Fruit fly (Drosophila melanogaster) whole organism, prepupa: Measurements from ENCODE around the gene CG31051.

Experiments
- CG10669 ChIP-seq: fragments of 200-800 bp; sonication (Bioruptor generic); optimal IDR thresholded peaks from 3 replicates; lab custom pipeline; 2018; ENCODE audit warnings: missing biosample characterization, mild to moderate bottlenecking, missing genetic modification characterization, moderate library complexity
- CG34406 ChIP-seq: fragments of 200-800 bp; sonication (Bioruptor generic); optimal IDR thresholded peaks from 3 replicates; lab custom pipeline; 2016; ENCODE audit warnings: missing biosample characterization, missing genetic modification characterization
- Eip78C ChIP-seq: fragments of 200-800 bp; sonication (Bioruptor generic); peaks from one replicate; lab custom pipeline; 2016; ENCODE audit warnings: missing biosample characterization, missing genetic modification characterization
- Lpt ChIP-seq: fragments of 200-800 bp; sonication (Bioruptor generic); optimal IDR thresholded peaks from 3 replicates; lab custom pipeline; 2016; ENCODE audit warnings: missing biosample characterization, missing genetic modification characterization
- OdsH ChIP-seq: fragments of 200-800 bp; sonication (Bioruptor generic); optimal IDR thresholded peaks from 3 replicates; lab custom pipeline; 2016; ENCODE audit warnings: missing biosample characterization, missing genetic modification characterization

The CG31051 gene

DNA sequence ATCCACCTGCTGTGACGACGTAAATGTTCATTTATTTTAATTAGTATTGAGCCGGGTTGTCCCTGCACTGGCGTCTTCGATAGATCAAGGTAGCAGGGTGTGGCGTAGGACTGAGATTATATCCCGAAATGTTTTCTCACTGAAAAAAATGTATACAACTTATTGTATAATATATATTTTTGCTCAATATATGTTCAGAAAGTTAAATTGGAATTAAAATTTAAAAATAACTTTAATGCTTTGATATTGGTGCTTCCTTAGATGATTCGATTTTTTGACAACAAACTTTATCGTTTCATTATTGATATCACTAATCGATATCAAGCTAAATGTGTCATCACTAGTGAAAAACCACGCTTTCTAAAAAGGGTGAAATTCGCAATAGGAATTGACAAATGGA lies 36.1 kb downstream of the CG31051 start, which contains the start of gene CG1894:
CG1894 (plus strand) TSS at position 301 of the 400 bp plus-strand sequence.
- TF ChIP-seq Lpt (GFP tag; lab: Kevin White, UChicago) (no peak), CG10669 (no peak), CG34406 (GFP tag; lab: Kevin White, UChicago) (no peak), Eip78C (GFP tag; lab: Kevin White, UChicago) (no peak), OdsH (GFP tag; lab: Kevin White, UChicago) (no peak)
